Worm (Caenorhabditis elegans): ENCODE measurements around the gene clec-265.

ce11 chrX:3021466-3021865, 10.1 kb upstream of the clec-265 start:
- TF ChIP-seq ceh-82 (tag; optimal IDR thresholded peaks at IDR 0.05): no peak
- no peak for TF ChIP-seq lin-15B (tag; optimal IDR thresholded peaks at IDR 0.05)
